Worm (Caenorhabditis elegans) whole organism, mixed stage, embryonic: ENCODE results near the gene C46C11.4.

Source experiments
- M03D4.4 ChIP-seq: sonication (generic microtip); optimal IDR thresholded peaks from 2 replicates; lab custom pipeline; 2017; ENCODE audit warnings: mild to moderate bottlenecking, missing genetic modification characterization, missing compliant biosample characterization
- bed-3 ChIP-seq: fragments of 200-800 bp; sonication (Bioruptor generic); optimal IDR thresholded peaks from 3 replicates; lab custom pipeline; 2018; ENCODE audit warnings: mild to moderate bottlenecking, missing genetic modification characterization, moderate library complexity, missing compliant biosample characterization
- blmp-1 ChIP-seq: fragments of 150-350 bp; optimal IDR thresholded peaks from 2 replicates; lab custom pipeline; 2014; ENCODE audit warnings: missing biosample characterization, missing genetic modification characterization
- ceh-39 ChIP-seq: fragments of 150-350 bp; optimal IDR thresholded peaks from 2 replicates; lab custom pipeline; 2014; ENCODE audit warnings: missing biosample characterization, missing genetic modification characterization
- ceh-43 ChIP-seq: fragments of 200-800 bp; sonication (Bioruptor generic); optimal IDR thresholded peaks from 2 replicates; lab custom pipeline; 2018; ENCODE audit warnings: mild to moderate bottlenecking, missing genetic modification characterization, moderate library complexity, missing compliant biosample characterization
- ceh-83 ChIP-seq: fragments of 200-800 bp; sonication (Bioruptor generic); optimal IDR thresholded peaks from 2 replicates; lab custom pipeline; 2018; ENCODE audit warnings: mild to moderate bottlenecking, missing genetic modification characterization, missing compliant biosample characterization
- ces-1 ChIP-seq: fragments of 150-350 bp; optimal IDR thresholded peaks from 2 replicates; lab custom pipeline; 2014; ENCODE audit warnings: missing biosample characterization, missing genetic modification reagents, missing genetic modification characterization
- cnd-1 ChIP-seq: fragments of 200-800 bp; sonication (Bioruptor generic); optimal IDR thresholded peaks from 2 replicates; lab custom pipeline; 2018; ENCODE audit warnings: mild to moderate bottlenecking, missing genetic modification characterization, missing compliant biosample characterization
- drap-1 ChIP-seq: fragments of 200-800 bp; sonication (Bioruptor generic); optimal IDR thresholded peaks from 3 replicates; lab custom pipeline; 2018; ENCODE audit warnings: mild to moderate bottlenecking, missing genetic modification characterization, missing compliant biosample characterization
- elt-1 ChIP-seq: sonication (generic microtip); optimal IDR thresholded peaks from 2 replicates; lab custom pipeline; 2017; ENCODE audit warnings: missing genetic modification characterization, mild to moderate bottlenecking, missing compliant biosample characterization, antibody characterized with exemption, moderate library complexity, borderline replicate concordance; ENCODE audit not compliant: insufficient read depth
- elt-3 ChIP-seq: fragments of 150-350 bp; optimal IDR thresholded peaks from 2 replicates; lab custom pipeline; 2014; ENCODE audit warnings: missing biosample characterization, missing genetic modification characterization
- flh-1 ChIP-seq: fragments of 200-800 bp; sonication (Bioruptor generic); optimal IDR thresholded peaks from 2 replicates; lab custom pipeline; 2018; ENCODE audit warnings: mild to moderate bottlenecking, missing genetic modification characterization, moderate library complexity, missing compliant biosample characterization
- ham-2 ChIP-seq: fragments of 200-800 bp; sonication (Bioruptor generic); optimal IDR thresholded peaks from 2 replicates; lab custom pipeline; 2018; ENCODE audit warnings: mild to moderate bottlenecking, missing genetic modification characterization, missing compliant biosample characterization
- hlh-1 ChIP-seq: fragments of 150-350 bp; optimal IDR thresholded peaks from 2 replicates; lab custom pipeline; 2014; ENCODE audit warnings: missing biosample characterization, missing genetic modification reagents, missing genetic modification characterization
- lin-13 ChIP-seq: fragments of 150-350 bp; optimal IDR thresholded peaks from 2 replicates; lab custom pipeline; 2014; ENCODE audit warnings: missing biosample characterization, missing genetic modification characterization
- lsy-2 ChIP-seq: fragments of 150-350 bp; optimal IDR thresholded peaks from 2 replicates; lab custom pipeline; 2014; ENCODE audit warnings: missing biosample characterization, missing genetic modification characterization
- mab-5 ChIP-seq: fragments of 150-350 bp; optimal IDR thresholded peaks from 2 replicates; lab custom pipeline; 2014; ENCODE audit warnings: missing biosample characterization, missing genetic modification characterization
- mep-1 ChIP-seq: fragments of 150-350 bp; optimal IDR thresholded peaks from 2 replicates; lab custom pipeline; 2017; ENCODE audit warnings: missing biosample characterization, missing genetic modification reagents, missing genetic modification characterization, inconsistent platforms
- mls-2 ChIP-seq: sonication (generic microtip); optimal IDR thresholded peaks from 2 replicates; lab custom pipeline; 2016; ENCODE audit warnings: mild to moderate bottlenecking, missing genetic modification characterization, moderate library complexity, missing compliant biosample characterization
- nhr-12 ChIP-seq: fragments of 150-350 bp; optimal IDR thresholded peaks from 2 replicates; lab custom pipeline; 2014; ENCODE audit warnings: missing biosample characterization, missing genetic modification characterization
- nhr-2 ChIP-seq: fragments of 150-350 bp; optimal IDR thresholded peaks from 2 replicates; lab custom pipeline; 2014; ENCODE audit warnings: missing biosample characterization, missing genetic modification characterization
- nhr-237 ChIP-seq: fragments of 150-350 bp; optimal IDR thresholded peaks from 2 replicates; lab custom pipeline; 2014; ENCODE audit warnings: missing biosample characterization, missing genetic modification characterization
- nhr-76 ChIP-seq: sonication (generic microtip); optimal IDR thresholded peaks from 2 replicates; lab custom pipeline; 2017; ENCODE audit warnings: missing biosample characterization, missing genetic modification characterization
- pha-4 ChIP-seq: fragments of 150-350 bp; optimal IDR thresholded peaks from 2 replicates; lab custom pipeline; 2018; ENCODE audit warnings: missing biosample characterization, missing genetic modification reagents, missing genetic modification characterization
- snpc-4 ChIP-seq: fragments of 150-350 bp; optimal IDR thresholded peaks from 2 replicates; lab custom pipeline; 2014; ENCODE audit warnings: missing biosample characterization, missing genetic modification characterization
- sptf-1 ChIP-seq: sonication (generic microtip); optimal IDR thresholded peaks from 2 replicates; lab custom pipeline; 2017; ENCODE audit warnings: mild to moderate bottlenecking, missing genetic modification characterization, moderate library complexity, missing compliant biosample characterization
- tbx-8 ChIP-seq: fragments of 200-800 bp; sonication (Bioruptor generic); optimal IDR thresholded peaks from 2 replicates; lab custom pipeline; 2018; ENCODE audit warnings: mild to moderate bottlenecking, missing genetic modification characterization, moderate library complexity, missing compliant biosample characterization
- unc-120 ChIP-seq: sonication (generic microtip); optimal IDR thresholded peaks from 2 replicates; lab custom pipeline; 2017; ENCODE audit warnings: missing genetic modification characterization, missing compliant biosample characterization; ENCODE audit not compliant: poor library complexity, severe bottlenecking
- unc-39 ChIP-seq: fragments of 150-350 bp; optimal IDR thresholded peaks from 2 replicates; lab custom pipeline; 2014; ENCODE audit warnings: missing biosample characterization, missing genetic modification characterization
- unc-62 ChIP-seq: fragments of 150-350 bp; optimal IDR thresholded peaks from 2 replicates; lab custom pipeline; 2014; ENCODE audit warnings: missing biosample characterization, missing genetic modification reagents, missing genetic modification characterization
- zip-8 ChIP-seq: fragments of 150-350 bp; optimal IDR thresholded peaks from 2 replicates; lab custom pipeline; 2014; ENCODE audit warnings: missing biosample characterization, missing genetic modification characterization
- ztf-11 ChIP-seq: fragments of 150-350 bp; optimal IDR thresholded peaks from 2 replicates; lab custom pipeline; 2014; ENCODE audit warnings: missing biosample characterization, missing genetic modification characterization

C46C11.4 gene

DNA sequence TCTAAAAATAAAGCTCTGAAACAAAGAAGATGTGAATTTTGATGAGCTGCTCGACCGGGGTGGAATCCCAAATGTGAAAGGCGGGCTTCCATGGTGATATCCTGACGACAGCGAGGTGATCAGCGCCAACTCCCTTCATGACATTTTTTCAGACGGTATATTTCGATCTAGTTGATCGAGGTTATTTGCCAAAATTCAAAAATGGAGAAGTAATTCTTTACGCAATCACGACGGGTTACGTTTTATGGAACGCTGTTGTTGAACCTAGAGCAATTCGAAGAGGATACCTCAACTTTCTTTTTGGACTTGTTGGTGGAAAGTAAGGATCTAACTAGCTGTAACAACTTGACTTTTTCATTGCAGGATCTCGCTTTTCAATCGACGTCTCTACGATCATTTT lies 29.7 kb upstream of the C46C11.4 start:
- TF ChIP-seq mls-2 (tag; lab: Kevin White, UChicago): no peak
- no peak for TF ChIP-seq mab-5 (tag; lab: Kevin White, UChicago)
- TF ChIP-seq tbx-8 (GFP tag; lab: Kevin White, UChicago): no peak

DNA sequence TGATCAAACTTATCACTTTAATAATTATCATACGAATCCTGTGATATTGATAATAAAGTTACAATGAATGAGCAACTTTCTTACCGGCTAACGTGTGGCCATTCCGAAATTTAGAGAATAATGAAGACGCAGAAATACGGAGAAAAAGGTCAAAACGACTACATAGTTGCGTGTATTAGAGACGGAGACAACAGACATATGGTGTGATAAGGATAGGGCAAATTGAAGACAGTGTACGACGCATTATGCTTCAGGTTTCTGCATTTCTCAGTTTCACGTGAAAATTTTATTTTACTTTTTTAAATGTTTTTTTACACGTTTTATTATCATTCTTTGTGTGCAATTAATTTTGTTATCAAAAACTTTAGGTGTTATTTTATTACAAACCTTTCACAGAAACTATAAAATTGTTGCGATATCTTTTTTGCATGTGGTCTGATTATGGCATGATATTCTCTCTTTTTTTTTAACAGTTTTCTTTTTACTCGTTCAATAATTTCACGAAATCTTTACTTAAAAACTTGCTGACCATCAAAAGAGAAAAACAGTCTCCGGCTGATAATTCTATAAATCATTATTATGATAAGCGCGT lies 26.3 kb upstream of the C46C11.4 start, which contains the start of gene tmem-135:
TSS of gene tmem-135 (plus strand) at position 542 of the 592 bp plus-strand sequence.
- TF ChIP-seq M03D4.4 (tag; lab: Kevin White, UChicago) (no peak), unc-39 (tag; lab: Kevin White, UChicago) (no peak), cnd-1 (tag; lab: Kevin White, UChicago) (no peak), flh-1 (GFP tag; lab: Kevin White, UChicago) (no peak), blmp-1 (tag; lab: Kevin White, UChicago) (no peak), nhr-237 (tag; lab: Kevin White, UChicago) (no peak), ham-2 (GFP tag; lab: Kevin White, UChicago) (no peak)

DNA sequence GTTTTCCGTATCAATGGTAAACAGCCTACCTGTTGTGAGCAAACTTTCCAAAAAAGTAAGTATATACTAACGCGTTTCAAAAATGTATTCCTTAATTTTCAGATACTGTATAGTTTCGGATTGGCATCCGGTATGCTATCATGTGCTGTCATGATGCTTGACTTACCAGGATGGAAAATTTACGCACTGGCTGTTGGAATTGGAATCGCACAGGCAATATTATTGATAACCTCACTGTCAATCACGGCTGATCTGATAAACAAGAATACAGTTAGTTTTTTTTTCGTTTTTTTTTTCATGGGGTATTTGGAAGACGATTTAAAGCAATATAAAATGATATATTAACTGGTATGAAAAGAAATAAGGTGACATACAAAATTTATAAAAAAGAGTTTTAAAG lies 24.8 kb upstream of the C46C11.4 start:
- TF ChIP-seq lsy-2 (tag; lab: Kevin White, UChicago) (no peak), elt-1 (tag; lab: Kevin White, UChicago) (no peak), zip-8 (tag; lab: Kevin White, UChicago) (no peak), mls-2 (tag; lab: Kevin White, UChicago) (no peak), nhr-76 (no peak), sptf-1 (no peak), ces-1 (no peak), unc-120 (tag; lab: Kevin White, UChicago) (no peak), ceh-43 (GFP tag; lab: Kevin White, UChicago) (no peak), nhr-237 (tag; lab: Kevin White, UChicago) (no peak), pha-4 (no peak), drap-1 (GFP tag; lab: Kevin White, UChicago) (no peak), blmp-1 (tag; lab: Kevin White, UChicago) (no peak), tbx-8 (GFP tag; lab: Kevin White, UChicago) (no peak), snpc-4 (tag; lab: Kevin White, UChicago) (no peak), hlh-1 (no peak), bed-3 (GFP tag; lab: Kevin White, UChicago) (no peak), ceh-39 (tag; lab: Kevin White, UChicago) (no peak)
- TF ChIP-seq, all 35 proteins: peak for 0

DNA sequence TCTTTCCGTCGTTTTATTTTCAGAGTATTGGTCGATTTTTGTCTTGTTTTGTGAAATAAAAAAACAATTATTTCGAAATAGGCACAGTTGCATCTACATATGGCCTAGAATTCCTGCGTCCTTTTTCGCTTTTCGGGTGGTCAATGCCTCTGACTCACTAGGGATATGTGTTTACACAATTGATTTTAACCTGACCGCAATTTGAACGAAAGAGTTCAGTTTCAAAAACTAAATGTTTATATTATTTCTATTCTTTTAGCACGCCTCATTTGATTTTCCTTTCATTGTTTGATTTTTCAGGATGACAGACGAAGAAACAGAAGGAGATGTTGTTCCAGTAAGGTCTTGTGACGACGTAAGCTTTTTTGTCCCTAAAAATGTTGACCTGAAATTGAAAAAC lies 20.8 kb upstream of the C46C11.4 start, which contains the start of gene mfsd-12:
TSS of gene mfsd-12 (plus strand) at position 301 of the 400 bp plus-strand sequence.
- TF ChIP-seq nhr-2 (tag; lab: Kevin White, UChicago) (no peak), nhr-76 (no peak), M03D4.4 (tag; lab: Kevin White, UChicago) (no peak), mep-1 (tag; lab: Kevin White, UChicago) (no peak), lin-13 (tag; lab: Kevin White, UChicago) (no peak), unc-62 (no peak), nhr-12 (tag; lab: Kevin White, UChicago) (no peak), unc-120 (tag; lab: Kevin White, UChicago) (no peak), ceh-83 (no peak), ztf-11 (tag; lab: Kevin White, UChicago) (no peak)

DNA sequence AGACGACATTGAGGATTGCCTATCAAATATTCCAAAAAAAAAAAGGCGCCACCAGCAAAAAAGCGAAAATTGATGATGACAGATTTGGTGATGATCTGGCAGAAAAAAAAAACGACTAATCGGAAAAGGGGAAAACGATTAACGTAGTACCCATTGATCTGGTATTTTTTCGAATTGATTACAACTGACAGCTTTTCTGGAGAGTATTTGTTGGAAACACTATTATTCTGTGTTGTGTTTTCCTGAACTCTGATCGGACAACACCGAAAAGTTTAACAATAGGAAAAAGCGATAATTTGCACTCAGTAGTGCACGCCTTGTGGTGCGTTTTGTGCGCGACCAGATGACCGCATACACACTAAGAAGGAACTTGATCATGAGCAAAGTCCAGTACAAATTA lies 17.6 kb upstream of the C46C11.4 start:
- TF ChIP-seq ceh-43 (GFP tag; lab: Kevin White, UChicago): no peak
- TF ChIP-seq elt-3 (tag; lab: Kevin White, UChicago): no peak
- no peak for TF ChIP-seq ces-1
- no peak for TF ChIP-seq unc-62
